Worm (Caenorhabditis elegans) whole organism, L3 larva: Measurements from ENCODE around the gene mip-1.

ENCODE experiments used
- ZK546.5 ChIP-seq: sonication (generic microtip); optimal IDR thresholded peaks from 2 replicates; lab custom pipeline; 2017; ENCODE audit warnings: missing biosample characterization, missing genetic modification characterization
- ceh-28 ChIP-seq: fragments of 150-350 bp; optimal IDR thresholded peaks from 2 replicates; lab custom pipeline; 2014; ENCODE audit warnings: missing biosample characterization, missing genetic modification reagents, missing genetic modification characterization
- ceh-82 ChIP-seq: fragments of 150-350 bp; optimal IDR thresholded peaks from 2 replicates; lab custom pipeline; 2014; ENCODE audit warnings: missing biosample characterization, missing genetic modification characterization
- nhr-11 ChIP-seq: fragments of 150-350 bp; optimal IDR thresholded peaks from 2 replicates; lab custom pipeline; 2014; ENCODE audit warnings: missing biosample characterization, missing genetic modification characterization
- nhr-23 ChIP-seq: fragments of 150-350 bp; optimal IDR thresholded peaks from 2 replicates; lab custom pipeline; 2014; ENCODE audit warnings: missing biosample characterization, missing genetic modification reagents, missing genetic modification characterization
- nhr-28 ChIP-seq: fragments of 150-350 bp; optimal IDR thresholded peaks from 2 replicates; lab custom pipeline; 2014; ENCODE audit warnings: missing biosample characterization, missing genetic modification characterization
- pqm-1 ChIP-seq: fragments of 150-350 bp; optimal IDR thresholded peaks from 2 replicates; lab custom pipeline; 2017; ENCODE audit warnings: missing biosample characterization, missing genetic modification characterization, inconsistent platforms
- sea-2 ChIP-seq: fragments of 150-350 bp; sonication (generic microtip); optimal IDR thresholded peaks from 4 replicates; lab custom pipeline; 2014; ENCODE audit warnings: missing biosample characterization, missing genetic modification reagents, missing genetic modification characterization
- unc-62 ChIP-seq: fragments of 150-350 bp; sonication (generic microtip); optimal IDR thresholded peaks from 4 replicates; lab custom pipeline; 2014; ENCODE audit warnings: missing biosample characterization, missing genetic modification reagents, missing genetic modification characterization

ce11 chrIII:4766842-4767241 lies 26.0 kb upstream of the mip-1 start:
- no peak for TF ChIP-seq nhr-28 (tag; lab: Kevin White, UChicago)
- TF ChIP-seq ceh-28 (tag; lab: Kevin White, UChicago): no peak
- TF ChIP-seq sea-2: no peak
- no peak for TF ChIP-seq nhr-23
- TF ChIP-seq nhr-11 (tag; lab: Kevin White, UChicago): no peak
- TF ChIP-seq ceh-82 (tag; lab: Kevin White, UChicago): no peak
- no peak for TF ChIP-seq ZK546.5 (tag; lab: Kevin White, UChicago)
- no peak for TF ChIP-seq pqm-1 (tag; lab: Kevin White, UChicago)
- no peak for TF ChIP-seq unc-62
